Worm (Caenorhabditis elegans) whole organism, late embryonic: ENCODE measurements around the gene fipr-25.

Source experiments
- C08G9.2 ChIP-seq: sonication (generic microtip); optimal IDR thresholded peaks from 2 replicates; lab custom pipeline; 2016; ENCODE audit warnings: mild to moderate bottlenecking, missing genetic modification characterization, moderate library complexity, missing compliant biosample characterization
- F13H6.1 ChIP-seq: sonication (generic microtip); optimal IDR thresholded peaks from 2 replicates; lab custom pipeline; 2016; ENCODE audit warnings: missing genetic modification characterization, missing compliant biosample characterization
- K09A11.1 ChIP-seq: sonication (generic microtip); optimal IDR thresholded peaks from 2 replicates; lab custom pipeline; 2017; ENCODE audit warnings: antibody characterized with exemption, mild to moderate bottlenecking, missing genetic modification characterization, missing compliant biosample characterization; ENCODE audit not compliant: insufficient read depth
- T23F11.4 ChIP-seq: fragments of 200-800 bp; sonication (Bioruptor generic); optimal IDR thresholded peaks from 2 replicates; lab custom pipeline; 2018; ENCODE audit warnings: mild to moderate bottlenecking, missing genetic modification characterization, missing compliant biosample characterization
- ama-1 ChIP-seq: fragments of 150-350 bp; optimal IDR thresholded peaks from 2 replicates; lab custom pipeline; 2014
- ceh-19 ChIP-seq: fragments of 200-800 bp; sonication (Bioruptor generic); optimal IDR thresholded peaks from 2 replicates; lab custom pipeline; 2018; ENCODE audit warnings: mild to moderate bottlenecking, missing genetic modification characterization, missing compliant biosample characterization
- ceh-22 ChIP-seq: sonication (generic microtip); optimal IDR thresholded peaks from 2 replicates; lab custom pipeline; 2017; ENCODE audit warnings: missing biosample characterization, missing genetic modification characterization
- ceh-31 ChIP-seq: sonication (generic microtip); optimal IDR thresholded peaks from 2 replicates; lab custom pipeline; 2016; ENCODE audit warnings: missing genetic modification characterization, missing compliant biosample characterization
- ceh-34 ChIP-seq: sonication (generic microtip); optimal IDR thresholded peaks from 2 replicates; lab custom pipeline; 2016; ENCODE audit warnings: mild to moderate bottlenecking, missing genetic modification characterization, missing compliant biosample characterization
- ceh-45 ChIP-seq: fragments of 200-800 bp; sonication (Bioruptor generic); IDR thresholded peaks from 2 replicates; pipeline ENCODE4 v1.3.6; 2022; ENCODE audit warnings: missing genetic modification reagents, missing genetic modification characterization, missing compliant biosample characterization
- ceh-6 ChIP-seq: fragments of 200-800 bp; sonication (Bioruptor generic); optimal IDR thresholded peaks from 2 replicates; lab custom pipeline; 2018; ENCODE audit warnings: mild to moderate bottlenecking, missing genetic modification characterization, missing compliant biosample characterization
- ceh-9 ChIP-seq: sonication (generic microtip); optimal IDR thresholded peaks from 2 replicates; lab custom pipeline; 2016; ENCODE audit warnings: mild to moderate bottlenecking, missing genetic modification characterization, inconsistent platforms, missing compliant biosample characterization
- che-1 ChIP-seq: sonication (generic microtip); optimal IDR thresholded peaks from 2 replicates; lab custom pipeline; 2016; ENCODE audit warnings: mild to moderate bottlenecking, missing genetic modification characterization, missing compliant biosample characterization
- dmd-4 ChIP-seq: sonication (generic microtip); optimal IDR thresholded peaks from 2 replicates; lab custom pipeline; 2016; ENCODE audit warnings: borderline replicate concordance, missing genetic modification characterization, missing compliant biosample characterization
- dve-1 ChIP-seq: sonication (generic microtip); optimal IDR thresholded peaks from 2 replicates; lab custom pipeline; 2017; ENCODE audit warnings: antibody characterized with exemption, mild to moderate bottlenecking, missing genetic modification characterization, missing compliant biosample characterization
- ets-4 ChIP-seq: sonication (generic microtip); optimal IDR thresholded peaks from 2 replicates; lab custom pipeline; 2016; ENCODE audit warnings: missing genetic modification characterization, missing compliant biosample characterization
- hlh-13 ChIP-seq: fragments of 200-800 bp; sonication (Bioruptor generic); optimal IDR thresholded peaks from 2 replicates; lab custom pipeline; 2018; ENCODE audit warnings: mild to moderate bottlenecking, missing genetic modification characterization, missing compliant biosample characterization
- hlh-6 ChIP-seq: sonication (generic microtip); optimal IDR thresholded peaks from 2 replicates; lab custom pipeline; 2016; ENCODE audit warnings: missing genotype, missing genetic modification characterization, missing compliant biosample characterization
- hlh-8 ChIP-seq: sonication (generic microtip); optimal IDR thresholded peaks from 2 replicates; lab custom pipeline; 2016; ENCODE audit warnings: missing genotype, missing genetic modification characterization, missing compliant biosample characterization
- lim-6 ChIP-seq: sonication (generic microtip); optimal IDR thresholded peaks from 2 replicates; lab custom pipeline; 2016; ENCODE audit warnings: missing genetic modification characterization, missing compliant biosample characterization
- mec-3 ChIP-seq: sonication (generic microtip); optimal IDR thresholded peaks from 2 replicates; lab custom pipeline; 2016; ENCODE audit warnings: borderline replicate concordance, missing genetic modification characterization, missing compliant biosample characterization
- nfya-1 ChIP-seq: sonication (generic microtip); optimal IDR thresholded peaks from 2 replicates; lab custom pipeline; 2017; ENCODE audit warnings: missing genetic modification characterization, mild to moderate bottlenecking, missing compliant biosample characterization, antibody characterized with exemption, moderate library complexity
- nhr-11 ChIP-seq: fragments of 150-350 bp; optimal IDR thresholded peaks from 2 replicates; lab custom pipeline; 2014; ENCODE audit warnings: missing biosample characterization, missing genetic modification characterization
- nhr-232 ChIP-seq: sonication (generic microtip); optimal IDR thresholded peaks from 2 replicates; lab custom pipeline; 2016; ENCODE audit warnings: missing genetic modification characterization, missing compliant biosample characterization
- npax-4 ChIP-seq: sonication (generic microtip); optimal IDR thresholded peaks from 2 replicates; lab custom pipeline; 2016; ENCODE audit warnings: missing genetic modification characterization, missing compliant biosample characterization
- pha-4 ChIP-seq: fragments of 150-350 bp; optimal IDR thresholded peaks from 2 replicates; lab custom pipeline; 2018; ENCODE audit warnings: missing biosample characterization, missing genetic modification reagents, missing genetic modification characterization
- pqm-1 ChIP-seq: sonication (generic microtip); optimal IDR thresholded peaks from 2 replicates; lab custom pipeline; 2016; ENCODE audit warnings: missing genetic modification characterization, missing compliant biosample characterization
- pros-1 ChIP-seq: fragments of 150-350 bp; optimal IDR thresholded peaks from 2 replicates; lab custom pipeline; 2014; ENCODE audit warnings: missing biosample characterization, missing genetic modification reagents, missing genetic modification characterization
- ref-2 ChIP-seq: sonication (generic microtip); optimal IDR thresholded peaks from 2 replicates; lab custom pipeline; 2016; ENCODE audit warnings: missing genetic modification characterization, missing compliant biosample characterization
- rnt-1 ChIP-seq: sonication (generic microtip); optimal IDR thresholded peaks from 2 replicates; lab custom pipeline; 2016; ENCODE audit warnings: missing genetic modification characterization, missing compliant biosample characterization
- tbx-2 ChIP-seq: sonication (generic microtip); optimal IDR thresholded peaks from 2 replicates; lab custom pipeline; 2016; ENCODE audit warnings: missing genetic modification characterization, missing compliant biosample characterization
- tbx-7 ChIP-seq: sonication (generic microtip); optimal IDR thresholded peaks from 2 replicates; lab custom pipeline; 2016; ENCODE audit warnings: missing genotype, missing genetic modification characterization, missing compliant biosample characterization
- ttx-3 ChIP-seq: sonication (generic microtip); optimal IDR thresholded peaks from 2 replicates; lab custom pipeline; 2016; ENCODE audit warnings: missing genetic modification reagents, missing genetic modification characterization, missing compliant biosample characterization
- unc-3 ChIP-seq, 2 experiments: fragments of 200-800 bp in 1 of 2; sonication (Bioruptor generic) in 1 of 2; sonication (generic microtip) in 1 of 2; conservative IDR thresholded peaks in 1 of 2; optimal IDR thresholded peaks in 1 of 2; 2 replicates each; pipeline versions ENCODE4 v1.3.6 to Lab custom; 2016 to 2022; ENCODE audit warnings: missing compliant biosample characterization in 2 of 2, missing genetic modification characterization in 2 of 2, missing genetic modification reagents in 1 of 2
- unc-42 ChIP-seq: sonication (generic microtip); optimal IDR thresholded peaks from 2 replicates; lab custom pipeline; 2016; ENCODE audit warnings: missing genotype, missing genetic modification characterization, missing compliant biosample characterization
- unc-55 ChIP-seq: sonication (generic microtip); optimal IDR thresholded peaks from 2 replicates; lab custom pipeline; 2017; ENCODE audit warnings: missing biosample characterization, missing genetic modification reagents, missing genetic modification characterization
- zip-5 ChIP-seq: sonication (generic microtip); optimal IDR thresholded peaks from 2 replicates; lab custom pipeline; 2016; ENCODE audit warnings: missing genetic modification characterization, missing compliant biosample characterization

fipr-25 gene

ce11 chrV:1969228-1969627 is 12.0 kb downstream of the fipr-25 start, which contains the start of gene acs-3:
acs-3 (plus strand) TSS chrV:1969528.
- TF ChIP-seq lim-6 (tag; lab: Kevin White, UChicago) (no peak), dmd-4 (no peak), ceh-45 (GFP tag; lab: Robert Waterston, UW) (no peak), nhr-11 (tag; lab: Kevin White, UChicago) (no peak), nhr-232 (no peak), ceh-34 (tag; lab: Kevin White, UChicago) (no peak), hlh-6 (tag; lab: Kevin White, UChicago) (no peak), tbx-2 (tag; lab: Kevin White, UChicago) (no peak), unc-55 (GFP tag; lab: Kevin White, UChicago) (no peak)

ce11 chrV:1969690-1970089 is 12.5 kb downstream of the fipr-25 start:
- no peak for TF ChIP-seq hlh-13 (GFP tag; lab: Kevin White, UChicago)
- no peak for TF ChIP-seq ceh-22 (tag; lab: Kevin White, UChicago)
- no peak for TF ChIP-seq nfya-1 (tag; lab: Kevin White, UChicago)
- no peak for TF ChIP-seq ceh-19 (GFP tag; lab: Kevin White, UChicago)

ce11 chrV:1975049-1975448 is 17.8 kb downstream of the fipr-25 start, which contains the start of gene fbxa-201:
fbxa-201 (plus strand) TSS chrV:1975349.
- TF ChIP-seq zip-5 (tag; lab: Kevin White, UChicago) (no peak), unc-42 (tag; lab: Kevin White, UChicago) (no peak), ceh-22 (tag; lab: Kevin White, UChicago) (no peak), rnt-1 (tag; lab: Kevin White, UChicago) (no peak), K09A11.1 (no peak), dve-1 (tag; lab: Kevin White, UChicago) (no peak), T23F11.4 (GFP tag; lab: Kevin White, UChicago) (no peak), npax-4 (tag; lab: Kevin White, UChicago) (no peak), pros-1 (tag; lab: Kevin White, UChicago) (no peak), unc-55 (GFP tag; lab: Kevin White, UChicago) (no peak), unc-3 (GFP tag; conservative IDR thresholded peaks at IDR 0.05; lab: Robert Waterston, UW) (no peak), unc-3 (tag; optimal IDR thresholded peaks at IDR 0.05; lab: Kevin White, UChicago) (no peak), nfya-1 (tag; lab: Kevin White, UChicago) (no peak), F13H6.1 (tag; lab: Kevin White, UChicago) (no peak), nhr-11 (tag; lab: Kevin White, UChicago) (no peak)

ce11 chrV:1978968-1979367 is 21.8 kb downstream of the fipr-25 start, which contains the start of gene T08B1.4:
T08B1.4 (plus strand) TSS chrV:1979268.
- TF ChIP-seq hlh-8 (tag; lab: Kevin White, UChicago) (no peak), ceh-34 (tag; lab: Kevin White, UChicago) (no peak), ceh-9 (no peak), pha-4 (tag; lab: Kevin White, UChicago) (no peak), C08G9.2 (no peak), ceh-22 (tag; lab: Kevin White, UChicago) (no peak), unc-3 (GFP tag; conservative IDR thresholded peaks at IDR 0.05; lab: Robert Waterston, UW) (no peak), unc-3 (tag; optimal IDR thresholded peaks at IDR 0.05; lab: Kevin White, UChicago) (no peak), che-1 (tag; lab: Kevin White, UChicago) (no peak), ets-4 (no peak), ttx-3 (tag; lab: Kevin White, UChicago) (no peak)

ce11 chrV:1986954-1987353 is 29.7 kb downstream of the fipr-25 start, which contains the start of gene T08B1.1:
T08B1.1 (minus strand) TSS chrV:1987045.
- TF ChIP-seq ceh-31 (tag; lab: Kevin White, UChicago) (no peak), ref-2 (tag; lab: Kevin White, UChicago) (no peak), unc-3 (GFP tag; conservative IDR thresholded peaks at IDR 0.05; lab: Robert Waterston, UW) (no peak), unc-3 (tag; optimal IDR thresholded peaks at IDR 0.05; lab: Kevin White, UChicago) (no peak), ceh-6 (no peak), ceh-34 (tag; lab: Kevin White, UChicago) (no peak), pqm-1 (tag; lab: Kevin White, UChicago) (no peak), tbx-7 (tag; lab: Kevin White, UChicago) (no peak), ama-1 (lab: Kevin White, UChicago) (no peak), mec-3 (tag; lab: Kevin White, UChicago) (no peak)
